Fruit fly (Drosophila melanogaster): ENCODE results near the gene Rala.
A peak's percentile ranks its signal among the peaks of the same experiment; 100 is the strongest.

Gene Rala

dm6 chrX:3691623-3692553 lies 27.5 kb downstream of the Rala start (continued):
- TF ChIP-seq CG2120 (GFP tag; optimal IDR thresholded peaks at IDR 0.05) (peak; percentile 71), CG7963 (GFP tag; IDR thresholded peaks at IDR 0.05; ENCODE audit: partially characterized antibody) (no peak), CG13123 (GFP tag; optimal IDR thresholded peaks at IDR 0.05) (peak; percentile 56), Oli (tag; optimal IDR thresholded peaks at IDR 0.05) (peak; percentile 85), disco-r (GFP tag; optimal IDR thresholded peaks at IDR 0.05) (peak; percentile 64), fu2 (GFP tag; optimal IDR thresholded peaks at IDR 0.05) (peak; percentile 45), ro (GFP tag; IDR thresholded peaks at IDR 0.05) (no peak), CG3995 (GFP tag; optimal IDR thresholded peaks at IDR 0.05) (no peak), CG12219 (GFP tag; optimal IDR thresholded peaks at IDR 0.05) (peak; percentile 83), MESR4 (GFP tag; optimal IDR thresholded peaks at IDR 0.05) (no peak), CG7839 (tag; optimal IDR thresholded peaks at IDR 0.05) (peak; percentile 86), Eip74EF (GFP tag; optimal IDR thresholded peaks at IDR 0.05) (peak in 1 of 2 experiments; percentile 73), HLH3B (GFP tag; IDR thresholded peaks at IDR 0.05) (peak; percentile 84), CG11398 (GFP tag; optimal IDR thresholded peaks at IDR 0.05) (peak; percentile 42), cg (GFP tag; optimal IDR thresholded peaks at IDR 0.05) (peak; percentile 78), CG8281 (tag; optimal IDR thresholded peaks at IDR 0.05) (peak; percentile 55), CG10366 (GFP tag; IDR thresholded peaks at IDR 0.05) (peak; percentile 78), BEAF-32 (GFP tag; optimal IDR thresholded peaks at IDR 0.05) (no peak), ash1 (GFP tag; optimal IDR thresholded peaks at IDR 0.05) (no peak), gsb-n (tag; optimal IDR thresholded peaks at IDR 0.05) (peak; percentile 78), twi (tag; optimal IDR thresholded peaks at IDR 0.05) (peak; percentile 63), Sox102F (GFP tag; optimal IDR thresholded peaks at IDR 0.05) (peak; percentile 84), emc (GFP tag; optimal IDR thresholded peaks at IDR 0.05) (peak; percentile 43), NK7.1 (GFP tag; optimal IDR thresholded peaks at IDR 0.05) (peak; percentile 68), CG12391 (tag; optimal IDR thresholded peaks at IDR 0.05) (peak; percentile 79), Six4 (GFP tag; optimal IDR thresholded peaks at IDR 0.05) (peak; percentile 37), CG15073 (GFP tag; optimal IDR thresholded peaks at IDR 0.05) (no peak), Ets65A (GFP tag) (peak; percentile 94), gce (GFP tag; IDR thresholded peaks at IDR 0.05) (peak; percentile 76; the same call in 2 of the 3 replicates), ranshi (GFP tag; IDR thresholded peaks at IDR 0.05) (peak; percentile 77), CG30431 (GFP tag; optimal IDR thresholded peaks at IDR 0.05) (peak; percentile 76), hb (GFP tag; IDR thresholded peaks at IDR 0.05; ENCODE audit: partially characterized antibody) (no peak), CG10431 (GFP tag; optimal IDR thresholded peaks at IDR 0.05) (peak; percentile 86), Gug (GFP tag; IDR thresholded peaks at IDR 0.05) (peak; percentile 79), CG17361 (GFP tag; IDR thresholded peaks at IDR 0.05) (peak; percentile 77), Sin3A (optimal IDR thresholded peaks at IDR 0.05) (no peak), kni (GFP tag; optimal IDR thresholded peaks at IDR 0.05) (peak; percentile 78), Jarid2 (GFP tag; optimal IDR thresholded peaks at IDR 0.05) (peak; percentile 38), CG31365 (tag; optimal IDR thresholded peaks at IDR 0.05) (peak; percentile 45), Kr (GFP tag; optimal IDR thresholded peaks at IDR 0.05) (peak; percentile 35), CG4617 (GFP tag; optimal IDR thresholded peaks at IDR 0.05; ENCODE audit: borderline replicate concordance) (peak; percentile 48), unc-4 (GFP tag; IDR thresholded peaks at IDR 0.05; ENCODE audit: partially characterized antibody) (no peak), Asciz (GFP tag; optimal IDR thresholded peaks at IDR 0.05) (peak; percentile 64), nau (GFP tag; optimal IDR thresholded peaks at IDR 0.05) (peak; percentile 73), Sry-δ (GFP tag; optimal IDR thresholded peaks at IDR 0.05) (peak; percentile 36), CG11723 (GFP tag; optimal IDR thresholded peaks at IDR 0.05) (peak; percentile 74), CG8944 (GFP tag; optimal IDR thresholded peaks at IDR 0.05) (peak; percentile 67), caup (GFP tag; optimal IDR thresholded peaks at IDR 0.05; ENCODE audit: severe bottlenecking) (peak; percentile 75)
